Fruit fly (Drosophila melanogaster): ENCODE results near the gene larp.

DNA sequence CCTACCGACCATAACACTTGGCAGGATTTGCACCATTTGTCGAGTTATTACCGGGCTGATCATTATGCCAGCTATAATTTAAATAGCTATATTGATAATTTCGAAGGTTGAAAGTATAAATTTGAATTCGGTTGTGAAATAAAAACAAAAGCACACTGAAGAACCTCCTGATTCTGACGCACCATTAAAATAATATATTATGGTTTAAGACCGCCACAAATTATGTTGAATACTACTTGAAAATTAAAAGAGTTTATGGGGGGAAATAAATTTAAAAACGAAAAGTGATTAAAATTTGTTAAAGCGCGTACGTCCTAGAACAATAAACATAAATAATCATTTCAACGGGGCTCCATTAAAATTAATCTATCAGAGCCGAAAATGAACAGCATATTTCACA, 31.7 kb downstream of the larp start, which contains the start of gene CG12516:
- no peak for TF ChIP-seq CG17912 (GFP tag; optimal IDR thresholded peaks at IDR 0.05)
- TF ChIP-seq pum (GFP tag; optimal IDR thresholded peaks at IDR 0.05): no peak
- no peak for TF ChIP-seq CG32767 (GFP tag; IDR thresholded peaks at IDR 0.05)

Measured in whole organism, embryonic.